Fruit fly (Drosophila melanogaster): ENCODE data around the gene fax.

dm6 chr3L:16359219-16359748 is 52.3 kb downstream of the fax start, which contains the start of gene ringer:
- no peak for TF ChIP-seq CG7101 (tag; optimal IDR thresholded peaks at IDR 0.05)
- TF ChIP-seq Clk (GFP tag; optimal IDR thresholded peaks at IDR 0.05), result no peak
- no peak for TF ChIP-seq CG12768 (GFP tag; optimal IDR thresholded peaks at IDR 0.05)
- no peak for TF ChIP-seq tj (GFP tag; optimal IDR thresholded peaks at IDR 0.05)
- no peak for TF ChIP-seq CG14711 (tag; optimal IDR thresholded peaks at IDR 0.05)
- no peak for TF ChIP-seq CG1620 (GFP tag; optimal IDR thresholded peaks at IDR 0.05)
- no peak for TF ChIP-seq ovo (GFP tag; optimal IDR thresholded peaks at IDR 0.05)
- peak; percentile 43 for TF ChIP-seq CG33017 (tag; optimal IDR thresholded peaks at IDR 0.05)

Data from whole organism, adult.